Worm (Caenorhabditis elegans): ENCODE data around the gene ZC477.7.

ZC477.7 gene

ce11 chrIV:7153362-7153761 lies 42.1 kb upstream of the ZC477.7 start, which contains the start of gene C34D4.3:
TSS of gene C34D4.3 (plus strand) at chrIV:7153662.
- TF ChIP-seq lsl-1 (GFP tag; optimal IDR thresholded peaks at IDR 0.05) (no peak), nhr-27 (tag; optimal IDR thresholded peaks at IDR 0.05) (no peak), madf-10 (tag; optimal IDR thresholded peaks at IDR 0.05) (no peak), egl-18 (GFP tag; IDR thresholded peaks at IDR 0.05) (no peak), hmg-1.2 (GFP tag; IDR thresholded peaks at IDR 0.05) (no peak), nfyb-1 (GFP tag; IDR thresholded peaks at IDR 0.05) (no peak)

ce11 chrIV:7152409-7152808 lies 41.2 kb upstream of the ZC477.7 start, which contains the start of gene col-113:
TSS of gene col-113 (minus strand) at chrIV:7152509.
- no peak for TF ChIP-seq K11D2.4 (GFP tag; IDR thresholded peaks at IDR 0.05)
- TF ChIP-seq pha-4 (tag; optimal IDR thresholded peaks at IDR 0.05): no peak
- TF ChIP-seq B0336.3 (GFP tag; IDR thresholded peaks at IDR 0.05): no peak
- no peak for TF ChIP-seq ceh-91 (GFP tag; IDR thresholded peaks at IDR 0.05)
- TF ChIP-seq B0035.1 (tag; optimal IDR thresholded peaks at IDR 0.05): no peak
- no peak for TF ChIP-seq him-1 (tag; optimal IDR thresholded peaks at IDR 0.05)
- TF ChIP-seq tbp1 (GFP tag; optimal IDR thresholded peaks at IDR 0.05): no peak
- no peak for TF ChIP-seq ceh-40 (GFP tag; IDR thresholded peaks at IDR 0.05)
- TF ChIP-seq nfyb-1 (GFP tag; IDR thresholded peaks at IDR 0.05): no peak
- no peak for TF ChIP-seq hmg-20 (GFP tag; IDR thresholded peaks at IDR 0.05)
- no peak for TF ChIP-seq Y79H2A.3 (GFP tag; conservative IDR thresholded peaks at IDR 0.05)
- no peak for TF ChIP-seq nhr-80 (tag; optimal IDR thresholded peaks at IDR 0.05)
- no peak for TF ChIP-seq pbrm-1 (GFP tag; IDR thresholded peaks at IDR 0.05)
- no peak for TF ChIP-seq sptf-2 (GFP tag; optimal IDR thresholded peaks at IDR 0.05)
- TF ChIP-seq nhr-179 (tag; optimal IDR thresholded peaks at IDR 0.05): no peak
- TF ChIP-seq dpl-1 (GFP tag; optimal IDR thresholded peaks at IDR 0.05): no peak
- TF ChIP-seq nfya-1 (tag; optimal IDR thresholded peaks at IDR 0.05; ENCODE audit: borderline replicate concordance, insufficient read depth): no peak
- no peak for TF ChIP-seq rpc-1 (optimal IDR thresholded peaks at IDR 0.05)
- no peak for TF ChIP-seq rpc-1 (tag; optimal IDR thresholded peaks at IDR 0.05)
- no peak for TF ChIP-seq ceh-27 (GFP tag; optimal IDR thresholded peaks at IDR 0.05)

DNA sequence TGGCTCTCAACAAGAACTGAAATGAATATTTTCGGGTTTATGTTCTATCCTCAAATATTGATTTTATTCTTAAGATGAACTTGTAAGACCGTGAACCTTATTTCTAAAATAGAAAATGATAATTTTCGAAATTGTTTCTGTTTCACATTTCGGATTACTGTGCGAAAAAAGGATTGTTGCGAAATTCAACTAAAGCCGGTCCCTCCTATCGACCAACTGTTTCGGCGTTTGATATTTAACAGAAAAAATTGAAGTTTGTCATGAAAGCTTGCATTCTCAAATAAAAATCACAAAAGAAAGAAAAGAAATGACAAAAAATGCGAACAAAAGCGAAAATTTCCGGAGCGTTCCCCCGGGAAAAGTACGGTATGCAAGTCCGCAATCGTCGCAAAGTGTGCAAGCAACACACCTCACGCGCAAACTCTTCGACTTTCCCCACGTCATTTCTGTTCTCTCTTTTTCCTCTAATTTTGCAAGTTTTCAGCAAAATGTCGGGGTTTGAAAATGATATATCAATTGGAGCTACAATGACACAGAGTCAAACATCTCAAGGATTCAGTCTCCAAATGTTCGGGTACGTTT lies 37.9 kb upstream of the ZC477.7 start, which contains the start of gene C34D4.4:
TSS of gene C34D4.4 (plus strand) at position 342 of the 582 bp plus-strand sequence.
- TF ChIP-seq ceh-27 (GFP tag; optimal IDR thresholded peaks at IDR 0.05) (no peak), nfya-2 (GFP tag; IDR thresholded peaks at IDR 0.05) (no peak), hlh-26 (GFP tag; conservative IDR thresholded peaks at IDR 0.05) (no peak), lsl-1 (GFP tag; optimal IDR thresholded peaks at IDR 0.05) (peak; percentile 73), ceh-58 (GFP tag; IDR thresholded peaks at IDR 0.05) (no peak), ztf-22 (GFP tag; optimal IDR thresholded peaks at IDR 0.05) (no peak), lin-26 (GFP tag; IDR thresholded peaks at IDR 0.05) (no peak), zfh-2 (GFP tag; conservative IDR thresholded peaks at IDR 0.05) (no peak), egrh-3 (GFP tag; IDR thresholded peaks at IDR 0.05) (no peak), dpl-1 (GFP tag; optimal IDR thresholded peaks at IDR 0.05) (peak; percentile 21), mcd-1 (GFP tag; IDR thresholded peaks at IDR 0.05) (0 out of 2 replicates have a peak, but pooled peaks have one; percentile 9), bed-1 (GFP tag; IDR thresholded peaks at IDR 0.05) (no peak), hlh-12 (tag; optimal IDR thresholded peaks at IDR 0.05) (no peak), sea-2 (GFP tag; IDR thresholded peaks at IDR 0.05) (no peak), ama-1 (optimal IDR thresholded peaks at IDR 0.05) (no peak), ama-1 (GFP tag; optimal IDR thresholded peaks at IDR 0.05) (no peak), athp-1 (tag; optimal IDR thresholded peaks at IDR 0.05) (no peak), fkh-3 (tag; optimal IDR thresholded peaks at IDR 0.05) (no peak), ceh-91 (GFP tag; IDR thresholded peaks at IDR 0.05) (peak; percentile 52), lin-54 (GFP tag; optimal IDR thresholded peaks at IDR 0.05) (peak; percentile 27), rcor-1 (GFP tag; IDR thresholded peaks at IDR 0.05) (no peak), repo-1 (tag; optimal IDR thresholded peaks at IDR 0.05) (no peak), sptf-2 (GFP tag; optimal IDR thresholded peaks at IDR 0.05) (no peak), aptf-3 (GFP tag; IDR thresholded peaks at IDR 0.05) (no peak), rec-8 (tag; optimal IDR thresholded peaks at IDR 0.05) (no peak), F23B12.7 (tag; optimal IDR thresholded peaks at IDR 0.05; ENCODE audit: insufficient read depth) (no peak), ceh-79 (tag; optimal IDR thresholded peaks at IDR 0.05) (no peak), C06A6.2 (GFP tag; conservative IDR thresholded peaks at IDR 0.05) (no peak)

Measured in whole organism, young adult.